Worm (Caenorhabditis elegans): ENCODE measurements around the gene T04G9.7.

T04G9.7 gene

DNA sequence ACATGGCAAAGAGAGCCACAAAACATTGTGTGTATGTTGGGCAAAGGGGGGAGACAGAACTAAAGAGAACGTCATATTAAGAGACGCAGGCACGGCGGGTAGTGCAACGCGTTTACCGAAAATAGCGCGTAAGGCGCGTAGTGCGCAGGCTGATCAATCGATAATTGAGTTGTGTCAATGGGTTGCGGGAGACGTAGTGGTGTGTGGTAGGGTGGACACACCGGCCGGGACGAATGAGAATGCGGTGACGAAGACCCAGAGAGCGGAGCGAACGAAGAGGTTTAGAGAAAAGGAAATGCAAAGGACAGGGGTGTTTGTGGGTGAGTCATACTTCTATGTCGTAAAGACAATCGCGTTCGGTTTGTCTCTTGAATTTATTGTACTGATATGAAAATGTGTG lies 42.9 kb upstream of the T04G9.7 start (continued):
- TF ChIP-seq nhr-27 (tag; optimal IDR thresholded peaks at IDR 0.05) (no peak), attf-6 (GFP tag; IDR thresholded peaks at IDR 0.05) (no peak), somi-1 (GFP tag; optimal IDR thresholded peaks at IDR 0.05) (no peak), snpc-1.1 (tag; optimal IDR thresholded peaks at IDR 0.05; ENCODE audit: insufficient read depth) (no peak), let-526 (GFP tag; IDR thresholded peaks at IDR 0.05) (no peak), tlf-1 (GFP tag; optimal IDR thresholded peaks at IDR 0.05) (no peak), F22D6.2 (tag; optimal IDR thresholded peaks at IDR 0.05) (no peak), ztf-22 (GFP tag; optimal IDR thresholded peaks at IDR 0.05) (no peak), F57A8.1 (GFP tag; optimal IDR thresholded peaks at IDR 0.05) (no peak), hsf-1 (GFP tag; IDR thresholded peaks at IDR 0.05) (no peak), ccch-3 (GFP tag; optimal IDR thresholded peaks at IDR 0.05) (no peak), F39B2.1 (GFP tag; IDR thresholded peaks at IDR 0.05) (no peak), let-607 (tag; optimal IDR thresholded peaks at IDR 0.05) (peak in 1 of 2 experiments; percentile 43), unc-62 (GFP tag; optimal IDR thresholded peaks at IDR 0.05) (peak; percentile 13), ceh-100 (GFP tag; IDR thresholded peaks at IDR 0.05) (no peak), egl-44 (GFP tag; IDR thresholded peaks at IDR 0.05) (0 out of 2 replicates have a peak, but pooled peaks have one; percentile 30), chd-7 (tag; optimal IDR thresholded peaks at IDR 0.05) (peak; percentile 47), pbrm-1 (GFP tag; IDR thresholded peaks at IDR 0.05) (peak; percentile 67; the same call in 1 of the 2 replicates), attf-3 (GFP tag; conservative IDR thresholded peaks at IDR 0.05) (no peak), lag-1 (GFP tag; IDR thresholded peaks at IDR 0.05) (no peak), mes-4 (tag; optimal IDR thresholded peaks at IDR 0.05) (no peak), tbx-9 (tag; optimal IDR thresholded peaks at IDR 0.05; ENCODE audit: borderline replicate concordance) (no peak), zfh-2 (GFP tag; conservative IDR thresholded peaks at IDR 0.05) (no peak), unc-130 (GFP tag; optimal IDR thresholded peaks at IDR 0.05) (no peak), snpc-4 (GFP tag; optimal IDR thresholded peaks at IDR 0.05) (no peak), snpc-4 (tag; optimal IDR thresholded peaks at IDR 0.05) (no peak), ceh-40 (GFP tag; IDR thresholded peaks at IDR 0.05) (no peak), mcd-1 (GFP tag; IDR thresholded peaks at IDR 0.05) (no peak; the same call in 1 of the 2 replicates), repo-1 (tag; optimal IDR thresholded peaks at IDR 0.05) (no peak), ceh-79 (tag; optimal IDR thresholded peaks at IDR 0.05) (no peak), rpc-1 (optimal IDR thresholded peaks at IDR 0.05) (no peak), rpc-1 (tag; optimal IDR thresholded peaks at IDR 0.05) (no peak), T26A5.8 (tag; optimal IDR thresholded peaks at IDR 0.05) (no peak), Y56A3A.18 (GFP tag; IDR thresholded peaks at IDR 0.05) (peak; percentile 61; the same call in 1 of the 2 replicates), aptf-3 (GFP tag; IDR thresholded peaks at IDR 0.05) (no peak), Y95B8A.8 (GFP tag; IDR thresholded peaks at IDR 0.05) (0 out of 2 replicates have a peak, but pooled peaks have one; percentile 23), mel-28 (tag; optimal IDR thresholded peaks at IDR 0.05; ENCODE audit: borderline replicate concordance) (no peak), xnd-1 (tag; optimal IDR thresholded peaks at IDR 0.05) (no peak), gei-17 (GFP tag; optimal IDR thresholded peaks at IDR 0.05) (peak; percentile 60), snpc-1.3 (tag; optimal IDR thresholded peaks at IDR 0.05; ENCODE audit: insufficient read depth) (no peak), sdz-38 (tag; optimal IDR thresholded peaks at IDR 0.05) (no peak), ets-4 (GFP tag; optimal IDR thresholded peaks at IDR 0.05) (no peak), ceh-91 (GFP tag; IDR thresholded peaks at IDR 0.05) (no peak), fkh-3 (tag; optimal IDR thresholded peaks at IDR 0.05) (no peak), lsy-27 (tag; optimal IDR thresholded peaks at IDR 0.05; ENCODE audit: borderline replicate concordance, insufficient read depth) (no peak), K11D2.4 (GFP tag; IDR thresholded peaks at IDR 0.05) (peak; percentile 71; the same call in 1 of the 2 replicates), rec-8 (tag; optimal IDR thresholded peaks at IDR 0.05) (no peak), sptf-2 (GFP tag; optimal IDR thresholded peaks at IDR 0.05) (no peak), him-1 (tag; optimal IDR thresholded peaks at IDR 0.05) (no peak)
